Fruit fly (Drosophila melanogaster): Measurements from ENCODE around the gene Eip74EF.

The Eip74EF gene

dm6 chr3L:17658423-17659267 is 39.5 kb upstream of the Eip74EF start (continued):
- TF ChIP-seq CG17912 (GFP tag; optimal IDR thresholded peaks at IDR 0.05) (peak; percentile 15), CG15479 (GFP tag; optimal IDR thresholded peaks at IDR 0.05) (no peak), CG7987 (GFP tag; optimal IDR thresholded peaks at IDR 0.05) (peak; percentile 85), repo (GFP tag; optimal IDR thresholded peaks at IDR 0.05) (peak; percentile 79), en (GFP tag; optimal IDR thresholded peaks at IDR 0.05) (peak; percentile 65), sim (GFP tag; IDR thresholded peaks at IDR 0.05) (peak; percentile 86; the same call in 1 of the 2 replicates), D (optimal IDR thresholded peaks at IDR 0.05) (no peak), D (GFP tag; optimal IDR thresholded peaks at IDR 0.05) (peak; percentile 56), fd3F (GFP tag; optimal IDR thresholded peaks at IDR 0.05) (peak; percentile 82), tup (GFP tag; optimal IDR thresholded peaks at IDR 0.05) (peak; percentile 81), Vsx1 (GFP tag; optimal IDR thresholded peaks at IDR 0.05) (peak; percentile 60), croc (GFP tag; conservative IDR thresholded peaks at IDR 0.05) (peak; percentile 62; the same call in 2 of the 3 replicates), CG12071 (GFP tag; optimal IDR thresholded peaks at IDR 0.05) (peak; percentile 93), Abd-B (GFP tag; optimal IDR thresholded peaks at IDR 0.05) (peak; percentile 71), CG17359 (tag; optimal IDR thresholded peaks at IDR 0.05) (peak; percentile 91), az2 (GFP tag; optimal IDR thresholded peaks at IDR 0.05) (peak; percentile 82), CG12299 (tag; optimal IDR thresholded peaks at IDR 0.05) (peak; percentile 62), CG31365 (tag; optimal IDR thresholded peaks at IDR 0.05) (peak; percentile 82), CG6683 (GFP tag; optimal IDR thresholded peaks at IDR 0.05) (peak; percentile 73), CG7839 (tag; optimal IDR thresholded peaks at IDR 0.05) (peak; percentile 89), CoRest (tag; optimal IDR thresholded peaks at IDR 0.05) (peak; percentile 78), Med (GFP tag) (peak; percentile 99), Aef1 (GFP tag; IDR thresholded peaks at IDR 0.05) (peak; percentile 92), lilli (GFP tag; optimal IDR thresholded peaks at IDR 0.05) (peak; percentile 97), Hand (GFP tag; optimal IDR thresholded peaks at IDR 0.05) (peak; percentile 69), sc (optimal IDR thresholded peaks at IDR 0.05) (no peak), sc (GFP tag; optimal IDR thresholded peaks at IDR 0.05) (peak; percentile 59), toy (GFP tag; IDR thresholded peaks at IDR 0.05) (peak; percentile 85), Opbp (GFP tag; IDR thresholded peaks at IDR 0.05; ENCODE audit: partially characterized antibody) (no peak), Rfx (GFP tag; IDR thresholded peaks at IDR 0.05) (peak; percentile 98), CG4820 (GFP tag; optimal IDR thresholded peaks at IDR 0.05) (peak; percentile 69), CG16815 (GFP tag; optimal IDR thresholded peaks at IDR 0.05) (peak; percentile 76), Sry-δ (GFP tag; optimal IDR thresholded peaks at IDR 0.05) (peak; percentile 57), sug (tag; optimal IDR thresholded peaks at IDR 0.05) (no peak), zen (tag; optimal IDR thresholded peaks at IDR 0.05) (peak; percentile 69), CG1832 (GFP tag; optimal IDR thresholded peaks at IDR 0.05) (no peak), zfh2 (GFP tag; optimal IDR thresholded peaks at IDR 0.05) (peak; percentile 97), Atf-2 (GFP tag; optimal IDR thresholded peaks at IDR 0.05) (peak; percentile 72), Kr (GFP tag; optimal IDR thresholded peaks at IDR 0.05) (no peak), CG8281 (tag; optimal IDR thresholded peaks at IDR 0.05) (peak; percentile 36), salm (tag; optimal IDR thresholded peaks at IDR 0.05) (peak; percentile 76), CG9817 (tag; optimal IDR thresholded peaks at IDR 0.05) (peak; percentile 88), CG15696 (tag; optimal IDR thresholded peaks at IDR 0.05) (peak; percentile 50), Bteb2 (GFP tag; optimal IDR thresholded peaks at IDR 0.05) (peak; percentile 83), CG3847 (GFP tag; IDR thresholded peaks at IDR 0.05) (peak; percentile 91), CG30403 (GFP tag; optimal IDR thresholded peaks at IDR 0.05) (peak; percentile 80), maf-S (GFP tag; optimal IDR thresholded peaks at IDR 0.05) (peak; percentile 85), CG31441 (GFP tag; IDR thresholded peaks at IDR 0.05) (peak; percentile 71), CG14860 (GFP tag; IDR thresholded peaks at IDR 0.05; ENCODE audit: partially characterized antibody) (no peak)
